Fruit fly (Drosophila melanogaster): ENCODE results near the gene CG18545.
"Not testable (repeated sequence)": the region's sequence is repeated elsewhere in the genome, so short reads cannot be mapped to it uniquely, and the experiment has no call there.

CG18545 gene

DNA sequence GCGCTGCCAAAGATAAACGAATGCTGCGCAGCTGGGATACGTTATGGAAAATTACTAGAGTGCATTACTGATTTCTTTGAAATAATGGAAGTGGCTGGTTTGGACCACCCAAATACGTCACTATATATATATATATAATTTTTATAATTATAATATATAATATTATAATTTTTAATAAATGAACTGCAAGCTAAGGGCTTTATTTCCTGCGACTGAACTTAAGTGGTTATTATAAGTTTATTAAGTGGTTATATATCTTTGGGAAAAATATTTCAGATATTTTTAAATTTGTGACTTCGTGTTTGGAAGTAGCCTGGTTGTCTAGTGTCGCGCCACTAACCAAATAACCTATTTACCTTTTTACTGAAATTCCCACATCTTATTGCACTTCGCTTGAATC, 7.7 kb downstream of the CG18545 start, which contains the start of gene CG31406:
Gene CG31406 (plus strand): TSS at position 301 of the 400 bp plus-strand sequence.
- not testable (repeated sequence) for TF ChIP-seq CG11902, Hr38, OdsH (GFP tag; optimal IDR thresholded peaks at IDR 0.05)

DNA sequence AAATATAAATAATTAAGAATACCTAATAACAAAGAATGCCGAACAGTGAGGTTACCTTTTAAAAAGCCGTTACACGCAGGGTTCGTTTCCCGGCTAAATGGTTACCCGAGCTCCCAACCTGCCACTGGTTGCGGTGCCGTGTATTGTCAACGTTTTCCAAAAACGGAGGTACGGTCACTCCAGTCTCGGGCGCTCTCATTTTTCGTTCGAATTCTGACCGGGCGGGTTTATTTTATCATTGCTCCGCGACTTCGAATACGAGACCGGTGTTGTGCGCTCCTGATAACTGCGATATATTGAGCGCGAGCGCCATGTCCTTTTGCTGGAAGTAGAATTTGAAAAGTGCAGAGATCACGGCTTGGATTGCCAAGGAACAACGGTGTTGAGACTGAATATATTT, 9.2 kb downstream of the CG18545 start, which contains the start of gene jumu:
Gene jumu (plus strand): TSS at position 196 of the 400 bp plus-strand sequence.
- TF ChIP-seq ss (GFP tag; optimal IDR thresholded peaks at IDR 0.05) (peak in 1 of 2 experiments; percentile 17), Met (GFP tag; optimal IDR thresholded peaks at IDR 0.05) (no peak), fd85E (GFP tag; optimal IDR thresholded peaks at IDR 0.05) (no peak), Smox (GFP tag; optimal IDR thresholded peaks at IDR 0.05) (no peak), CG8119 (GFP tag; IDR thresholded peaks at IDR 0.05) (no peak), esn (GFP tag; optimal IDR thresholded peaks at IDR 0.05) (no peak), CG11902 (GFP tag; optimal IDR thresholded peaks at IDR 0.05) (no peak), Ets96B (tag; optimal IDR thresholded peaks at IDR 0.05) (no peak), Sox102F (GFP tag; optimal IDR thresholded peaks at IDR 0.05) (no peak), CG6792 (GFP tag; optimal IDR thresholded peaks at IDR 0.05) (no peak), CG11762 (GFP tag; optimal IDR thresholded peaks at IDR 0.05; ENCODE audit: insufficient read depth) (no peak), fd59A (GFP tag; optimal IDR thresholded peaks at IDR 0.05) (no peak), CG6276 (GFP tag; optimal IDR thresholded peaks at IDR 0.05) (no peak), svp (GFP tag) (peak; percentile 50), Ets21C (GFP tag; optimal IDR thresholded peaks at IDR 0.05) (no peak), Blimp-1 (GFP tag; optimal IDR thresholded peaks at IDR 0.05) (no peak), CG8319 (GFP tag; optimal IDR thresholded peaks at IDR 0.05) (peak; percentile 8), OdsH (GFP tag; optimal IDR thresholded peaks at IDR 0.05) (no peak), pdm3 (GFP tag; optimal IDR thresholded peaks at IDR 0.05) (no peak), lz (GFP tag; optimal IDR thresholded peaks at IDR 0.05) (no peak), CG11294 (GFP tag; IDR thresholded peaks at IDR 0.05) (no peak), acj6 (GFP tag; optimal IDR thresholded peaks at IDR 0.05) (no peak), Sox14 (GFP tag; optimal IDR thresholded peaks at IDR 0.05) (peak; percentile 53), Lpt (GFP tag; optimal IDR thresholded peaks at IDR 0.05) (no peak), achi (GFP tag; optimal IDR thresholded peaks at IDR 0.05) (no peak), dac (GFP tag; optimal IDR thresholded peaks at IDR 0.05) (no peak), Eip93F (GFP tag; optimal IDR thresholded peaks at IDR 0.05) (no peak), CG10631 (GFP tag; optimal IDR thresholded peaks at IDR 0.05) (no peak), CG32006 (GFP tag; optimal IDR thresholded peaks at IDR 0.05) (no peak), CG34406 (GFP tag; optimal IDR thresholded peaks at IDR 0.05) (no peak), CG4318 (GFP tag; optimal IDR thresholded peaks at IDR 0.05) (no peak), CG3032 (tag; optimal IDR thresholded peaks at IDR 0.05) (peak; percentile 7), Sox15 (GFP tag; optimal IDR thresholded peaks at IDR 0.05) (no peak), CG6808 (GFP tag; optimal IDR thresholded peaks at IDR 0.05) (no peak), CG1621 (tag; optimal IDR thresholded peaks at IDR 0.05) (peak; percentile 40), Eip78C (GFP tag) (peak; percentile 72), CG10669 (GFP tag; optimal IDR thresholded peaks at IDR 0.05) (no peak), topi (GFP tag; optimal IDR thresholded peaks at IDR 0.05) (no peak), fkh (GFP tag; optimal IDR thresholded peaks at IDR 0.05) (no peak), vri (GFP tag; optimal IDR thresholded peaks at IDR 0.05) (no peak)

All from whole organism, prepupa.